Fruit fly (Drosophila melanogaster) whole organism, wandering third instar larva: ENCODE measurements around the gene Pak3.

Experiments used
- Abd-B ChIP-seq: fragments of >200 bp; optimal IDR thresholded peaks from 2 replicates; lab custom pipeline; 2017; ENCODE audit warnings: missing biosample characterization, missing genetic modification characterization
- CG9705 ChIP-seq: fragments of 200-800 bp; sonication (Bioruptor generic); optimal IDR thresholded peaks from 2 replicates; lab custom pipeline; 2018; ENCODE audit warnings: missing biosample characterization, mild to moderate bottlenecking, missing genetic modification characterization
- CrebA ChIP-seq: fragments of 200-800 bp; sonication (Bioruptor generic); optimal IDR thresholded peaks from 2 replicates; lab custom pipeline; 2016; ENCODE audit warnings: missing biosample characterization, mild to moderate bottlenecking, missing genetic modification characterization, borderline replicate concordance
- Dfd ChIP-seq: fragments of >200 bp; optimal IDR thresholded peaks from 2 replicates; lab custom pipeline; 2017; ENCODE audit warnings: missing biosample characterization, missing genetic modification characterization
- GATAd ChIP-seq: sonication (Bioruptor generic); optimal IDR thresholded peaks from 2 replicates; lab custom pipeline; 2016; ENCODE audit warnings: missing biosample characterization, missing genetic modification characterization
- HLH106 ChIP-seq: fragments of 200-800 bp; optimal IDR thresholded peaks from 3 replicates; lab custom pipeline; 2019; ENCODE audit warnings: missing biosample characterization, mild to moderate bottlenecking, missing genetic modification characterization, moderate library complexity
- Hnf4 ChIP-seq: fragments of 200-800 bp; sonication (Bioruptor generic); optimal IDR thresholded peaks from 2 replicates; lab custom pipeline; 2016; ENCODE audit warnings: missing biosample characterization, mild to moderate bottlenecking, missing genetic modification characterization
- Hr78 ChIP-seq: fragments of >200 bp; optimal IDR thresholded peaks from 2 replicates; lab custom pipeline; 2017; ENCODE audit warnings: missing biosample characterization, missing genetic modification characterization
- Hr83 ChIP-seq: fragments of 200-300 bp; sonication (Bioruptor generic); optimal IDR thresholded peaks from 2 replicates; lab custom pipeline; 2016; ENCODE audit warnings: missing biosample characterization, mild to moderate bottlenecking, missing genetic modification characterization, moderate library complexity; ENCODE audit not compliant: poor library complexity, severe bottlenecking
- Jra ChIP-seq: sonication (Bioruptor generic); optimal IDR thresholded peaks from 2 replicates; lab custom pipeline; 2016; ENCODE audit warnings: missing biosample characterization, missing genetic modification characterization
- Mio ChIP-seq: sonication (Bioruptor generic); optimal IDR thresholded peaks from 2 replicates; lab custom pipeline; 2016; ENCODE audit warnings: missing biosample characterization, missing genetic modification characterization
- Myc ChIP-seq: fragments of >200 bp; optimal IDR thresholded peaks from 2 replicates; lab custom pipeline; 2017
- N ChIP-seq: fragments of >200 bp; optimal IDR thresholded peaks from 2 replicates; lab custom pipeline; 2018; ENCODE audit warnings: missing biosample characterization, missing external identifiers, missing genetic modification characterization
- OdsH ChIP-seq: fragments of 200-800 bp; sonication (Bioruptor generic); optimal IDR thresholded peaks from 2 replicates; lab custom pipeline; 2016; ENCODE audit warnings: missing biosample characterization, mild to moderate bottlenecking, missing genetic modification characterization
- Rel ChIP-seq, 2 experiments: fragments of 200-800 bp; sonication (Bioruptor generic) in 1 of 2; optimal IDR thresholded peaks; 2 replicates in 1 of 2; 3 replicates in 1 of 2; lab custom pipeline; 2016 to 2019; ENCODE audit warnings: mild to moderate bottlenecking in 2 of 2, missing biosample characterization in 2 of 2, missing genetic modification characterization in 2 of 2, moderate library complexity in 1 of 2
- Sp1 ChIP-seq: fragments of 200-800 bp; sonication (Bioruptor generic); optimal IDR thresholded peaks from 3 replicates; lab custom pipeline; 2019; ENCODE audit warnings: missing biosample characterization, mild to moderate bottlenecking, missing genetic modification characterization, moderate library complexity
- Vsx2 ChIP-seq: fragments of 200-300, 225-300 bp; sonication (Bioruptor generic); optimal IDR thresholded peaks from 2 replicates; lab custom pipeline; 2018; ENCODE audit warnings: missing biosample characterization, missing genetic modification characterization; ENCODE audit not compliant: partially characterized antibody
- br ChIP-seq: fragments of 200-800 bp; sonication (Bioruptor generic); optimal IDR thresholded peaks from 2 replicates; lab custom pipeline; 2016; ENCODE audit warnings: missing biosample characterization, missing genetic modification characterization
- brk ChIP-seq: fragments of 200-800 bp; sonication (Bioruptor generic); optimal IDR thresholded peaks from 2 replicates; lab custom pipeline; 2016; ENCODE audit warnings: missing biosample characterization, mild to moderate bottlenecking, missing genetic modification characterization
- dl ChIP-seq, 2 experiments: fragments of 175-275, 200-275 bp in 1 of 2; fragments of 200-275 bp in 1 of 2; sonication (Bioruptor generic); optimal IDR thresholded peaks; lab custom pipeline; 2018; ENCODE audit warnings: mild to moderate bottlenecking in 2 of 2, missing biosample characterization in 2 of 2, missing genetic modification characterization in 2 of 2, moderate library complexity in 2 of 2; ENCODE audit not compliant: partially characterized antibody in 2 of 2, insufficient read depth in 1 of 2
- ey ChIP-seq: fragments of 200-800 bp; sonication (Bioruptor generic); optimal IDR thresholded peaks from 2 replicates; lab custom pipeline; 2016; ENCODE audit warnings: missing biosample characterization, missing genetic modification characterization
- foxo ChIP-seq, 2 experiments: fragments of 200-800 bp; sonication (Bioruptor generic); optimal IDR thresholded peaks; 2 replicates in 1 of 2; 3 replicates in 1 of 2; lab custom pipeline; 2016 to 2017; ENCODE audit warnings: missing biosample characterization in 2 of 2, missing genetic modification characterization in 2 of 2
- fru ChIP-seq: fragments of 200-800 bp; sonication (Bioruptor generic); optimal IDR thresholded peaks from 3 replicates; lab custom pipeline; 2016; ENCODE audit warnings: missing biosample characterization, mild to moderate bottlenecking, missing genetic modification characterization
- h ChIP-seq: fragments of 200-800 bp; sonication (Bioruptor generic); optimal IDR thresholded peaks from 3 replicates; lab custom pipeline; 2016; ENCODE audit warnings: missing biosample characterization, mild to moderate bottlenecking, missing genetic modification characterization
- pan ChIP-seq: fragments of >200 bp; optimal IDR thresholded peaks from 2 replicates; lab custom pipeline; 2017
- psq ChIP-seq: fragments of 200-800 bp; sonication (Bioruptor generic); optimal IDR thresholded peaks from 3 replicates; lab custom pipeline; 2017; ENCODE audit warnings: missing biosample characterization, mild to moderate bottlenecking, missing genetic modification characterization, moderate library complexity
- rgr ChIP-seq: fragments of 200-800 bp; sonication (Bioruptor generic); optimal IDR thresholded peaks from 3 replicates; lab custom pipeline; 2016; ENCODE audit warnings: missing biosample characterization, mild to moderate bottlenecking, missing genetic modification characterization
- sv ChIP-seq: fragments of 200-800 bp; sonication (Bioruptor generic); optimal IDR thresholded peaks from 3 replicates; lab custom pipeline; 2016; ENCODE audit warnings: missing biosample characterization, missing genetic modification characterization
- usp ChIP-seq: fragments of >200 bp; optimal IDR thresholded peaks from 2 replicates; lab custom pipeline; 2017; ENCODE audit warnings: missing biosample characterization, missing genetic modification characterization
- woc ChIP-seq: sonication (Bioruptor generic); optimal IDR thresholded peaks from 2 replicates; lab custom pipeline; 2016; ENCODE audit warnings: missing biosample characterization, mild to moderate bottlenecking, missing genetic modification characterization

The Pak3 gene

dm6 chr3R:16436374-16437037 is 17.1 kb downstream of the Pak3 start, which contains the start of gene mRpS33:
Gene mRpS33, minus strand, starts transcription at chr3R:16436597.
- TF ChIP-seq HLH106 (tag; lab: Kevin White, UChicago) (no peak), fru (GFP tag; lab: Kevin White, UChicago) (no peak), Sp1 (GFP tag; lab: Kevin White, UChicago) (no peak), Hr78 (GFP tag; lab: Kevin White, UChicago) (no peak), pan (no peak), brk (no peak), GATAd (GFP tag; lab: Kevin White, UChicago) (no peak), OdsH (GFP tag; lab: Kevin White, UChicago) (no peak), CG9705 (no peak), Hr83 (no peak), dl (GFP tag; optimal IDR thresholded peaks at IDR 0.05; lab: Kevin White, UChicago; ENCODE audit: insufficient read depth in 1 of 2, partially characterized antibody in 2 of 2) (no peak), ey (GFP tag; lab: Kevin White, UChicago) (no peak), h (GFP tag; lab: Kevin White, UChicago) (no peak), Vsx2 (GFP tag; lab: Kevin White, UChicago) (no peak), N (GFP tag; lab: Kevin White, UChicago) (no peak), sv (GFP tag; lab: Kevin White, UChicago) (no peak), woc (GFP tag; lab: Kevin White, UChicago) (no peak)

dm6 chr3R:16434599-16434998 is 19.0 kb downstream of the Pak3 start, which contains the start of gene CG14881:
Gene CG14881, plus strand, starts transcription at chr3R:16434899.
- TF ChIP-seq pan, result no peak
- TF ChIP-seq Dfd (GFP tag; lab: Kevin White, UChicago), result no peak
- TF ChIP-seq br, result no peak
- TF ChIP-seq usp (GFP tag; lab: Kevin White, UChicago), result no peak
- TF ChIP-seq Jra (GFP tag; lab: Kevin White, UChicago), result no peak
- no peak for TF ChIP-seq CrebA
- no peak for TF ChIP-seq sv (GFP tag; lab: Kevin White, UChicago)
- no peak for TF ChIP-seq Myc (lab: Kevin White, UChicago)
- TF ChIP-seq Abd-B (GFP tag; lab: Kevin White, UChicago), result no peak
- TF ChIP-seq foxo (GFP tag; optimal IDR thresholded peaks at IDR 0.05; lab: Kevin White, UChicago), result no peak
- no peak for TF ChIP-seq ey (GFP tag; lab: Kevin White, UChicago)
- TF ChIP-seq dl (GFP tag; optimal IDR thresholded peaks at IDR 0.05; lab: Kevin White, UChicago; ENCODE audit: insufficient read depth in 1 of 2, partially characterized antibody in 2 of 2), result no peak
- TF ChIP-seq Hr78 (GFP tag; lab: Kevin White, UChicago), result no peak
- TF ChIP-seq, all 38 proteins: peak for 0

- TF ChIP-seq sv (GFP tag; lab: Kevin White, UChicago) (peak; percentile 15), Rel (GFP tag; optimal IDR thresholded peaks at IDR 0.05; lab: Kevin White, UChicago) (no peak), Rel (tag; optimal IDR thresholded peaks at IDR 0.05; lab: Kevin White, UChicago) (peak; percentile 76), psq (GFP tag; lab: Kevin White, UChicago) (peak; percentile 57), Mio (GFP tag; lab: Kevin White, UChicago) (no peak), Sp1 (GFP tag; lab: Kevin White, UChicago) (peak; percentile 70), Abd-B (GFP tag; lab: Kevin White, UChicago) (no peak), OdsH (GFP tag; lab: Kevin White, UChicago) (peak; percentile 65), Jra (GFP tag; lab: Kevin White, UChicago) (peak; percentile 51), br (peak; percentile 68), HLH106 (tag; lab: Kevin White, UChicago) (peak; percentile 77), ey (GFP tag; lab: Kevin White, UChicago) (peak; percentile 51), CG9705 (peak; percentile 57), h (GFP tag; lab: Kevin White, UChicago) (no peak), rgr (GFP tag; lab: Kevin White, UChicago) (peak; percentile 64), Myc (lab: Kevin White, UChicago) (no peak), woc (GFP tag; lab: Kevin White, UChicago) (peak; percentile 48), foxo (GFP tag; optimal IDR thresholded peaks at IDR 0.05; lab: Kevin White, UChicago) (peak in 1 of 2 experiments; percentile 78)
Observed at dm6 chr3R:16432665-16433065, 21.0 kb downstream of the Pak3 start, which contains the start of gene Fntb. Gene Fntb, plus strand, starts transcription at chr3R:16432998.

dm6 chr3R:16431707-16432106 is 21.9 kb downstream of the Pak3 start:
- peak; percentile 13 for TF ChIP-seq HLH106 (tag; lab: Kevin White, UChicago)
- no peak for TF ChIP-seq Mio (GFP tag; lab: Kevin White, UChicago)
- no peak for TF ChIP-seq Rel (GFP tag; optimal IDR thresholded peaks at IDR 0.05; lab: Kevin White, UChicago)
- TF ChIP-seq Rel (tag; optimal IDR thresholded peaks at IDR 0.05; lab: Kevin White, UChicago), result peak; percentile 6
- peak; percentile 1 for TF ChIP-seq Sp1 (GFP tag; lab: Kevin White, UChicago)
- peak; percentile 27 for TF ChIP-seq rgr (GFP tag; lab: Kevin White, UChicago)
- TF ChIP-seq psq (GFP tag; lab: Kevin White, UChicago), result no peak
- TF ChIP-seq br, result peak; percentile 25
- TF ChIP-seq foxo (GFP tag; optimal IDR thresholded peaks at IDR 0.05; lab: Kevin White, UChicago), result peak in 1 of 2 experiments; percentile 20
- TF ChIP-seq sv (GFP tag; lab: Kevin White, UChicago), result no peak
- TF ChIP-seq dl (GFP tag; optimal IDR thresholded peaks at IDR 0.05; lab: Kevin White, UChicago; ENCODE audit: insufficient read depth in 1 of 2, partially characterized antibody in 2 of 2), result no peak
- TF ChIP-seq N (GFP tag; lab: Kevin White, UChicago), result peak; percentile 60
- TF ChIP-seq brk, result no peak
- TF ChIP-seq Myc (lab: Kevin White, UChicago), result peak; percentile 85
- no peak for TF ChIP-seq fru (GFP tag; lab: Kevin White, UChicago)
- TF ChIP-seq h (GFP tag; lab: Kevin White, UChicago), result no peak
- peak; percentile 66 for TF ChIP-seq Hnf4
- TF ChIP-seq Hr83, result peak; percentile 19
- TF ChIP-seq Dfd (GFP tag; lab: Kevin White, UChicago), result no peak
